Worm (Caenorhabditis elegans) whole organism, L4/young adult: ENCODE measurements around the gene C44C11.6.

ENCODE experiments used
- W03F9.2 ChIP-seq: fragments of 150-350 bp; optimal IDR thresholded peaks from 2 replicates; lab custom pipeline; 2014; ENCODE audit warnings: missing biosample characterization, missing genetic modification characterization
- dao-5 ChIP-seq: sonication (generic microtip); optimal IDR thresholded peaks from 2 replicates; lab custom pipeline; 2016; ENCODE audit warnings: missing genotype, missing genetic modification characterization, moderate library complexity, missing compliant biosample characterization
- him-1 ChIP-seq: sonication (generic microtip); optimal IDR thresholded peaks from 2 replicates; lab custom pipeline; 2016; ENCODE audit warnings: missing genotype, missing genetic modification reagents, missing genetic modification characterization, missing compliant biosample characterization

ce11 chrII:12393690-12394089 lies 49.1 kb downstream of the C44C11.6 start, which contains the start of gene Y57A10B.7:
- TF ChIP-seq him-1 (tag; lab: Kevin White, UChicago) (no peak), W03F9.2 (tag; lab: Kevin White, UChicago) (no peak), dao-5 (tag; lab: Kevin White, UChicago) (no peak)
